Fruit fly (Drosophila melanogaster) whole organism, embryonic: ENCODE data around the gene Spn75F.

Source experiments
- Adf1 ChIP-seq: fragments of 200-800 bp; sonication (Bioruptor generic); IDR thresholded peaks from 2 replicates; pipeline ENCODE4 v1.3.6; 2022; ENCODE audit warnings: missing biosample characterization, missing genetic modification characterization
- CG10565 ChIP-seq: fragments of 200-800 bp; sonication (Bioruptor generic); optimal IDR thresholded peaks from 3 replicates; lab custom pipeline; 2016; ENCODE audit warnings: missing biosample characterization, mild to moderate bottlenecking, missing genetic modification characterization
- CG10959 ChIP-seq: fragments of 200-800 bp; sonication (Bioruptor generic); IDR thresholded peaks from 2 replicates; pipeline ENCODE4 v1.3.6; 2022; ENCODE audit warnings: missing biosample characterization, missing genetic modification characterization
- CG13287 ChIP-seq: fragments of 200-800 bp; sonication (Bioruptor generic); IDR thresholded peaks from 2 replicates; pipeline ENCODE4 v1.3.6; 2022; ENCODE audit warnings: missing biosample characterization, missing genetic modification characterization; ENCODE audit not compliant: partially characterized antibody
- CG13624 ChIP-seq: fragments of 200-800 bp; sonication (Bioruptor generic); optimal IDR thresholded peaks from 2 replicates; lab custom pipeline; 2016; ENCODE audit warnings: missing biosample characterization, missing genetic modification characterization
- CG15269 ChIP-seq: fragments of 200-800 bp; sonication (Bioruptor generic); optimal IDR thresholded peaks from 2 replicates; lab custom pipeline; 2018; ENCODE audit warnings: missing biosample characterization, mild to moderate bottlenecking, missing genetic modification characterization, moderate library complexity
- CG17802 ChIP-seq: fragments of 200-800 bp; sonication (Bioruptor generic); optimal IDR thresholded peaks from 2 replicates; lab custom pipeline; 2018; ENCODE audit warnings: missing biosample characterization, mild to moderate bottlenecking, missing genetic modification characterization, moderate library complexity
- CG1792 ChIP-seq: fragments of 200-800 bp; sonication (Bioruptor generic); optimal IDR thresholded peaks from 2 replicates; lab custom pipeline; 2016; ENCODE audit warnings: missing biosample characterization, missing genetic modification characterization
- CG2129 ChIP-seq: fragments of 200-800 bp; sonication (Bioruptor generic); IDR thresholded peaks from 2 replicates; pipeline ENCODE4 v1.3.6; 2022; ENCODE audit warnings: missing biosample characterization, missing genetic modification characterization; ENCODE audit not compliant: partially characterized antibody
- CG33557 ChIP-seq: fragments of 200-800 bp; sonication (Bioruptor generic); optimal IDR thresholded peaks from 2 replicates; lab custom pipeline; 2019; ENCODE audit warnings: missing biosample characterization, mild to moderate bottlenecking, missing genetic modification characterization, moderate library complexity
- CG34422 ChIP-seq: fragments of 200-800 bp; sonication (Bioruptor generic); IDR thresholded peaks from 3 replicates; pipeline ENCODE4 v1.3.6; 2022; ENCODE audit warnings: missing biosample characterization, missing genetic modification characterization
- CG42726 ChIP-seq: fragments of 200-800 bp; sonication (Bioruptor generic); IDR thresholded peaks from 2 replicates; pipeline ENCODE4 v1.3.6; 2022; ENCODE audit warnings: missing biosample characterization, missing genetic modification characterization; ENCODE audit not compliant: partially characterized antibody
- CG4707 ChIP-seq: fragments of 200-800 bp; sonication (Bioruptor generic); optimal IDR thresholded peaks from 2 replicates; lab custom pipeline; 2018; ENCODE audit warnings: missing biosample characterization, mild to moderate bottlenecking, missing genetic modification characterization, moderate library complexity
- CG8290 ChIP-seq, 3 experiments: fragments of 200-800 bp; sonication (Bioruptor generic); optimal IDR thresholded peaks; 2 replicates each; lab custom pipeline; 2016 to 2019; ENCODE audit warnings: missing biosample characterization in 3 of 3, missing genetic modification characterization in 3 of 3, mild to moderate bottlenecking in 2 of 3, moderate library complexity in 1 of 3
- CG8944 ChIP-seq: fragments of 200-800 bp; sonication (Bioruptor generic); optimal IDR thresholded peaks from 3 replicates; lab custom pipeline; 2016; ENCODE audit warnings: missing biosample characterization, missing genetic modification characterization
- Dad ChIP-seq: fragments of 200-800 bp; sonication (Bioruptor generic); optimal IDR thresholded peaks from 3 replicates; lab custom pipeline; 2016; ENCODE audit warnings: missing biosample characterization, missing genetic modification characterization
- Dek ChIP-seq: fragments of 200-800 bp; sonication (Bioruptor generic); optimal IDR thresholded peaks from 3 replicates; lab custom pipeline; 2019; ENCODE audit warnings: missing biosample characterization, mild to moderate bottlenecking, missing genetic modification characterization, moderate library complexity
- H15 ChIP-seq: fragments of 200-800 bp; sonication (Bioruptor generic); IDR thresholded peaks from 3 replicates; pipeline ENCODE4 v1.3.6; 2022; ENCODE audit warnings: missing biosample characterization, missing genetic modification characterization
- HLH54F ChIP-seq: fragments of 200-800 bp; sonication (Bioruptor generic); optimal IDR thresholded peaks from 3 replicates; lab custom pipeline; 2016; ENCODE audit warnings: missing biosample characterization, missing genetic modification characterization
- Myb ChIP-seq: fragments of 200-800 bp; sonication (Bioruptor generic); optimal IDR thresholded peaks from 2 replicates; lab custom pipeline; 2016; ENCODE audit warnings: missing biosample characterization, missing genetic modification characterization
- NC2β ChIP-seq: fragments of 200-800 bp; sonication (Bioruptor generic); optimal IDR thresholded peaks from 2 replicates; lab custom pipeline; 2016; ENCODE audit warnings: missing biosample characterization, missing genetic modification characterization
- NfI ChIP-seq: fragments of 200-800 bp; sonication (Bioruptor generic); optimal IDR thresholded peaks from 3 replicates; lab custom pipeline; 2018; ENCODE audit warnings: missing biosample characterization, mild to moderate bottlenecking, missing genetic modification characterization, moderate library complexity
- PHDP ChIP-seq: fragments of 200-800 bp; sonication (Bioruptor generic); optimal IDR thresholded peaks from 3 replicates; lab custom pipeline; 2018; ENCODE audit warnings: missing biosample characterization, mild to moderate bottlenecking, missing genetic modification characterization, moderate library complexity
- Poxn ChIP-seq: fragments of 200-800 bp; sonication (Bioruptor generic); IDR thresholded peaks from 2 replicates; pipeline ENCODE4 v1.3.6; 2022; ENCODE audit warnings: missing biosample characterization, missing genetic modification characterization
- abd-A ChIP-seq: fragments of 200-800 bp; sonication (Bioruptor generic); optimal IDR thresholded peaks from 3 replicates; lab custom pipeline; 2019; ENCODE audit warnings: missing biosample characterization, mild to moderate bottlenecking, missing genetic modification characterization, moderate library complexity
- al ChIP-seq: fragments of 200-800 bp; sonication (Bioruptor generic); IDR thresholded peaks from 2 replicates; pipeline ENCODE4 v1.3.6; 2022; ENCODE audit warnings: missing biosample characterization, missing genetic modification characterization
- amos ChIP-seq: fragments of 200-800 bp; sonication (Bioruptor generic); IDR thresholded peaks from 2 replicates; pipeline ENCODE4 v1.3.6; 2022; ENCODE audit warnings: missing biosample characterization, missing genetic modification characterization; ENCODE audit not compliant: partially characterized antibody
- bcd ChIP-seq: fragments of 200-800 bp; sonication (Bioruptor generic); optimal IDR thresholded peaks from 2 replicates; lab custom pipeline; 2017; ENCODE audit warnings: missing biosample characterization, mild to moderate bottlenecking, missing genetic modification characterization
- bsh ChIP-seq, 2 experiments: fragments of 200-800 bp; sonication (Bioruptor generic); optimal IDR thresholded peaks; 2 replicates each; lab custom pipeline; 2017 to 2018; ENCODE audit warnings: mild to moderate bottlenecking in 2 of 2, missing biosample characterization in 2 of 2, missing genetic modification characterization in 2 of 2, moderate library complexity in 1 of 2
- chn ChIP-seq: fragments of 200-800 bp; sonication (Bioruptor generic); optimal IDR thresholded peaks from 2 replicates; lab custom pipeline; 2016; ENCODE audit warnings: missing biosample characterization, missing genetic modification characterization
- dati ChIP-seq: fragments of 200-800 bp; sonication (Bioruptor generic); IDR thresholded peaks from 2 replicates; pipeline ENCODE4 v1.3.6; 2022; ENCODE audit warnings: missing biosample characterization, missing genetic modification characterization
- dmrt11E ChIP-seq: fragments of 200-800 bp; sonication (Bioruptor generic); optimal IDR thresholded peaks from 3 replicates; lab custom pipeline; 2018; ENCODE audit warnings: missing biosample characterization, mild to moderate bottlenecking, missing genetic modification characterization, moderate library complexity
- en ChIP-seq: fragments of 200-800 bp; sonication (Bioruptor generic); optimal IDR thresholded peaks from 2 replicates; lab custom pipeline; 2016; ENCODE audit warnings: missing biosample characterization, missing genetic modification characterization
- ewg ChIP-seq: fragments of 200-800 bp; sonication (Bioruptor generic); optimal IDR thresholded peaks from 3 replicates; lab custom pipeline; 2017; ENCODE audit warnings: mild to moderate bottlenecking, missing biosample characterization, missing genetic modification reagents, missing genetic modification characterization
- ftz-f1 ChIP-seq: fragments of 200-800 bp; sonication (Bioruptor generic); optimal IDR thresholded peaks from 2 replicates; lab custom pipeline; 2016; ENCODE audit warnings: missing biosample characterization, missing genetic modification characterization
- grn ChIP-seq: fragments of 200-800 bp; sonication (Bioruptor generic); optimal IDR thresholded peaks from 3 replicates; lab custom pipeline; 2017; ENCODE audit warnings: missing biosample characterization, missing genetic modification characterization
- gsb-n ChIP-seq: fragments of 200-800 bp; sonication (Bioruptor generic); optimal IDR thresholded peaks from 3 replicates; lab custom pipeline; 2018; ENCODE audit warnings: missing biosample characterization, mild to moderate bottlenecking, missing genetic modification characterization
- hb ChIP-seq: fragments of 200-800 bp; sonication (Bioruptor generic); IDR thresholded peaks from 3 replicates; pipeline ENCODE4 v1.3.6; 2022; ENCODE audit warnings: missing biosample characterization, missing genetic modification characterization; ENCODE audit not compliant: partially characterized antibody
- jigr1 ChIP-seq: fragments of 200-800 bp; sonication (Bioruptor generic); IDR thresholded peaks from 3 replicates; pipeline ENCODE4 v1.3.6; 2022; ENCODE audit warnings: missing biosample characterization, missing genetic modification characterization
- kni ChIP-seq: fragments of 200-800 bp; sonication (Bioruptor generic); optimal IDR thresholded peaks from 3 replicates; lab custom pipeline; 2017; ENCODE audit warnings: mild to moderate bottlenecking, missing biosample characterization, missing genetic modification reagents, missing genetic modification characterization
- mam ChIP-seq: fragments of 200-800 bp; sonication (Bioruptor generic); optimal IDR thresholded peaks from 3 replicates; lab custom pipeline; 2016; ENCODE audit warnings: missing biosample characterization, missing genetic modification characterization
- nerfin-1 ChIP-seq: fragments of 200-800 bp; sonication (Bioruptor generic); optimal IDR thresholded peaks from 3 replicates; lab custom pipeline; 2019; ENCODE audit warnings: missing biosample characterization, mild to moderate bottlenecking, missing genetic modification characterization, moderate library complexity
- nom ChIP-seq: fragments of 200-800 bp; sonication (Bioruptor generic); optimal IDR thresholded peaks from 2 replicates; lab custom pipeline; 2017; ENCODE audit warnings: missing biosample characterization, missing genetic modification characterization, mild to moderate bottlenecking, moderate library complexity, missing genetic modification reagents
- oc ChIP-seq: fragments of 200-800 bp; sonication (Bioruptor generic); optimal IDR thresholded peaks from 2 replicates; lab custom pipeline; 2018; ENCODE audit warnings: missing biosample characterization, mild to moderate bottlenecking, missing genetic modification characterization, moderate library complexity
- org-1 ChIP-seq: fragments of 200-800 bp; sonication (Bioruptor generic); optimal IDR thresholded peaks from 2 replicates; lab custom pipeline; 2017; ENCODE audit warnings: missing biosample characterization, missing genetic modification characterization
- pita ChIP-seq: fragments of 200-800 bp; sonication (Bioruptor generic); optimal IDR thresholded peaks from 2 replicates; lab custom pipeline; 2017; ENCODE audit warnings: missing biosample characterization, mild to moderate bottlenecking, missing genetic modification characterization
- pum ChIP-seq: fragments of 200-800 bp; sonication (Bioruptor generic); optimal IDR thresholded peaks from 2 replicates; lab custom pipeline; 2016; ENCODE audit warnings: missing biosample characterization, missing genetic modification characterization
- schlank ChIP-seq: fragments of 200-800 bp; sonication (Bioruptor generic); optimal IDR thresholded peaks from 2 replicates; lab custom pipeline; 2018; ENCODE audit warnings: missing biosample characterization, mild to moderate bottlenecking, missing genetic modification characterization
- shn ChIP-seq: fragments of 200-800 bp; sonication (Bioruptor generic); optimal IDR thresholded peaks from 3 replicates; lab custom pipeline; 2016; ENCODE audit warnings: missing biosample characterization, missing genetic modification characterization
- sr ChIP-seq: fragments of 200-800 bp; sonication (Bioruptor generic); IDR thresholded peaks from 3 replicates; pipeline ENCODE4 v1.3.6; 2022; ENCODE audit warnings: missing biosample characterization, missing genetic modification characterization

The Spn75F gene

DNA sequence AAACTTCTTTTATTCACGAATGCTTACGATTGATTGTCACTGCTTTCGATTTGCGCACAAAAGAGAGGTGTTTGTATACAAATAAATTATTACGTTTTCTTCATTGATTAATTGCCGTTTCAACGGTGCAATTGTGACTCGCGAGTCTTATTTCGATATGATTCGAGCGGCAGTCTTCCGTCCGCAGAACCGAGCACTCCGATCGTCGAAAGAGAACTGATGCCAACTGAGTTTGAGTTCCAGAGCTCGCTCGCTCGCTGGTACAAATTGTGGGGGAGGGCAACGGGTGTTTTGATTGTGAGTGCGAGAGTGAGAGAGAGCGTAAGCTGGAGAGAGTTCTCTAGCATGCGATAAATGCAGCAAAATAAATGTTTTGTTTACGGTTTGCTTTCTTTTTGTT lies 41.0 kb upstream of the Spn75F start (continued):
- TF ChIP-seq al (GFP tag; lab: Robert Waterston, UW) (no peak), CG1792 (GFP tag; lab: Kevin White, UChicago) (peak; percentile 24), CG2129 (GFP tag; lab: Robert Waterston, UW) (no peak), dmrt11E (no peak), amos (GFP tag; lab: Robert Waterston, UW) (peak; percentile 50; the same call in 1 of the 2 replicates), CG34422 (GFP tag; lab: Robert Waterston, UW) (peak; percentile 46; the same call in 1 of the 3 replicates), bsh (GFP tag; optimal IDR thresholded peaks at IDR 0.05; lab: Kevin White, UChicago) (peak; percentile 9 to 37), CG13287 (peak; percentile 61), Dek (tag; lab: Kevin White, UChicago) (no peak), shn (GFP tag; lab: Kevin White, UChicago) (no peak), CG8944 (GFP tag; lab: Kevin White, UChicago) (no peak), mam (no peak), pum (GFP tag; lab: Kevin White, UChicago) (no peak), CG33557 (GFP tag; lab: Kevin White, UChicago) (peak; percentile 56), dati (no peak), pita (GFP tag; lab: Kevin White, UChicago) (no peak), oc (tag; lab: Kevin White, UChicago) (peak; percentile 39), Myb (GFP tag; lab: Kevin White, UChicago) (peak; percentile 14), kni (peak; percentile 58), CG10959 (GFP tag; lab: Robert Waterston, UW) (no peak), CG4707 (GFP tag; lab: Kevin White, UChicago) (peak; percentile 21), jigr1 (no peak), CG10565 (GFP tag; lab: Kevin White, UChicago) (no peak), ewg (GFP tag; lab: Kevin White, UChicago) (no peak), CG8290 (GFP tag; optimal IDR thresholded peaks at IDR 0.05; lab: Kevin White, UChicago) (no peak), CG8290 (tag; optimal IDR thresholded peaks at IDR 0.05; lab: Kevin White, UChicago) (peak in 1 of 2 experiments; percentile 72), NfI (no peak), Poxn (GFP tag; lab: Robert Waterston, UW) (no peak), HLH54F (GFP tag; lab: Kevin White, UChicago) (peak; percentile 16), abd-A (tag; lab: Kevin White, UChicago) (peak; percentile 30), gsb-n (peak; percentile 12), org-1 (GFP tag; lab: Kevin White, UChicago) (no peak), grn (GFP tag; lab: Kevin White, UChicago) (peak; percentile 33), nom (GFP tag; lab: Kevin White, UChicago) (peak; percentile 53), Adf1 (GFP tag; lab: Robert Waterston, UW) (peak; percentile 8; the same call in 1 of the 2 replicates), chn (GFP tag; lab: Kevin White, UChicago) (peak; percentile 66), PHDP (tag; lab: Kevin White, UChicago) (peak; percentile 26), NC2β (GFP tag; lab: Kevin White, UChicago) (peak; percentile 21), hb (GFP tag; lab: Robert Waterston, UW) (no peak), CG17802 (tag; lab: Kevin White, UChicago) (no peak), CG13624 (GFP tag; lab: Kevin White, UChicago) (no peak), CG42726 (peak; percentile 55; the same call in 1 of the 2 replicates), CG15269 (tag; lab: Kevin White, UChicago) (peak; percentile 10), H15 (GFP tag; lab: Robert Waterston, UW) (no peak), nerfin-1 (tag; lab: Kevin White, UChicago) (peak; percentile 59), en (GFP tag; lab: Kevin White, UChicago) (no peak), bcd (no peak), sr (peak; percentile 56; the same call in 1 of the 3 replicates), ftz-f1 (GFP tag; lab: Kevin White, UChicago) (peak; percentile 48), Dad (GFP tag; lab: Kevin White, UChicago) (no peak), schlank (tag; lab: Kevin White, UChicago) (no peak)
